Worm (Caenorhabditis elegans) whole organism, midembryonic: ENCODE measurements around the gene T20B3.1.

ENCODE experiments used
- T22C8.4 ChIP-seq: fragments of 200-800 bp; sonication (Bioruptor generic); IDR thresholded peaks from 2 replicates; pipeline ENCODE4 v1.3.6; 2022; ENCODE audit warnings: missing genetic modification characterization, missing compliant biosample characterization
- cog-1 ChIP-seq: sonication (generic microtip); optimal IDR thresholded peaks from 2 replicates; lab custom pipeline; 2016; ENCODE audit warnings: missing genetic modification characterization, missing compliant biosample characterization
- flt-1 ChIP-seq: fragments of 200-800 bp; sonication (Bioruptor generic); IDR thresholded peaks from 2 replicates; pipeline ENCODE4 v1.3.6; 2022; ENCODE audit warnings: missing genetic modification characterization, missing compliant biosample characterization
- klf-2 ChIP-seq: fragments of 200-800 bp; sonication (Bioruptor generic); conservative IDR thresholded peaks from 2 replicates; pipeline ENCODE4 v1.3.6; 2022; ENCODE audit warnings: missing genetic modification reagents, missing genetic modification characterization, missing compliant biosample characterization
- med-1 ChIP-seq: sonication (generic microtip); optimal IDR thresholded peaks from 2 replicates; lab custom pipeline; 2017; ENCODE audit warnings: missing genetic modification characterization, mild to moderate bottlenecking, missing compliant biosample characterization, antibody characterized with exemption, missing genetic modification reagents; ENCODE audit not compliant: insufficient read depth
- ref-1 ChIP-seq: fragments of 200-800 bp; sonication (Bioruptor generic); conservative IDR thresholded peaks from 2 replicates; pipeline ENCODE4 v1.3.6; 2022; ENCODE audit warnings: missing genetic modification reagents, missing genetic modification characterization, missing compliant biosample characterization
- tab-1 ChIP-seq: fragments of 200-800 bp; sonication (Bioruptor generic); IDR thresholded peaks from 2 replicates; pipeline ENCODE4 v1.3.6; 2022; ENCODE audit warnings: missing genetic modification characterization, missing compliant biosample characterization
- ztf-23 ChIP-seq: fragments of 200-800 bp; sonication (Bioruptor generic); IDR thresholded peaks from 2 replicates; pipeline ENCODE4 v1.3.6; 2022; ENCODE audit warnings: missing genetic modification reagents, missing genetic modification characterization, missing compliant biosample characterization
- ztf-29 ChIP-seq: fragments of 200-800 bp; sonication (Bioruptor generic); IDR thresholded peaks from 2 replicates; pipeline ENCODE4 v1.3.6; 2022; ENCODE audit warnings: missing genetic modification reagents, missing genetic modification characterization, missing compliant biosample characterization

The T20B3.1 gene

DNA sequence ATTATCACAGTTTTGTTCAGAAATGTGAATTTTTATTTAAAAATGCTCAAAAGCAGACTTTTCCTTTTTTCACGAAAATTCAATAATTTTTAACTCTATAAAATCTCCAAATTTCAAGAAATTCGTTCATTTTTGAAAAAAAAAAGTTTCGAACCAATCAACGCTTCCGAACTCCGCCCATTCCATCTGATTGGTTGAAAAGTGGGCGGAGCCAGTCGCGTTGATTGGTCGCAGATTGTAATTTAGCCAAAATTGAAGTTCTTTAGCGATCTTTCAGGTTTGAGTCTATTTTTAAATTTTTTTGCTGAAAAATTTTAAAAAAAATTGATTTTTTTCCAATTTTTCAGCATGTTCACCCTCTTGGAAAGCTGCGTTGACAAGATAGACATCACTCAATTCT lies 3.0 kb upstream of the T20B3.1 start:
- TF ChIP-seq cog-1 (tag; lab: Kevin White, UChicago) (no peak), T22C8.4 (GFP tag; lab: Robert Waterston, UW) (no peak), ztf-23 (GFP tag; lab: Robert Waterston, UW) (no peak)

DNA sequence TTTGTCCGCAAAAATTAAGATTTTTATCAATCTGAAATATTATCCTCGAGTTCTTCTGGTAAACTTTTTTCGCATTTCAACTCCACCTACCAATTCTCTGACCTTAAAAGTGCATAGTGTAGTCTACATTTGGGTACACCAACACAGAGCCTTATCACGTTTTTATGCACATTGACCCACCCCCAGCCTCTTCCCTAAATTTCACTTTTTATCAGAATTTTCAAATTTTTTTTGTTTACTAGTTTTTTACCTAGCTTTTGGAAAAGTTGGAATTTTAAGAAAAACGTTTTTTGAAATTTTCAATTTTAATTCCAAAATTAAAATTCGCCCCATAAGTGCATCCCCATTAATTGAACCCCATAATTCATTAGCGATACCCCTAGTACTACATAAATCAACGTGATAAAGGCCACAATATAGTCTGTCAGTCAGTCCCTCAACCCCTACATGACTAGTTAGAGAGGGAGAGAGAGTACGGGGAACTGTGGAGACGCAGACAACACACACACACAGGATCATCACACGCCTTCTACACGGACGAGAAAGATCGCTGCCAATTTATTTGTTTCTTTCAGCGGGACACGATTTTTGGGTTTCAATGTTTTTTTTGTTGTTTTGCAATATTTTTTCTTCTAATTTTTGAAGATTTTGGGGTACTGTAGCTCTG lies 687 bp upstream of the T20B3.1 start:
- TF ChIP-seq med-1, result no peak
- no peak for TF ChIP-seq cog-1 (tag; lab: Kevin White, UChicago)
- TF ChIP-seq ref-1, result no peak
- TF ChIP-seq flt-1, result no peak
- TF ChIP-seq ztf-29 (GFP tag; lab: Robert Waterston, UW), result no peak
- no peak for TF ChIP-seq ztf-23 (GFP tag; lab: Robert Waterston, UW)
- TF ChIP-seq tab-1 (GFP tag; lab: Robert Waterston, UW), result no peak
- TF ChIP-seq klf-2, result no peak
- TF ChIP-seq T22C8.4 (GFP tag; lab: Robert Waterston, UW), result no peak

DNA sequence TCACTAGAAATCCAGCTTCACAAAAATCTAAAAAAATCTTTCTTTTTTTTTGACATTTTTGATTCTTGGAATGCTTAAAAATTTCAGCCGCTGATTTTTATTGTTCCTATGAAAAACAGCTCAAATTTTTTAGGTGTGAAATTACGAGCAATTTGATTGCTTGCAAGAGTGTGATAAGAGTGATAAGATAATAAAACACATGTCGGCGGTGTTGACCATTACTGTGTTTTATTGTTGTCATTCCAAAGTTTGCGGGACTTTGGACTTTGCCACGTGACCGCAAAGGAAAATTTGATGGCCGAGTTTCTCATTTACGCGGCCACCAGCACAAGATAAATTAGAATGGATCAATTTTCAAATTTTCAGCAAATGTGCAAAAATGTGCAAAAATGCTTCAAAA lies 1.3 kb downstream of the T20B3.1 start:
- TF ChIP-seq ztf-29 (GFP tag; lab: Robert Waterston, UW), result no peak
- TF ChIP-seq flt-1, result no peak
- TF ChIP-seq T22C8.4 (GFP tag; lab: Robert Waterston, UW), result no peak

DNA sequence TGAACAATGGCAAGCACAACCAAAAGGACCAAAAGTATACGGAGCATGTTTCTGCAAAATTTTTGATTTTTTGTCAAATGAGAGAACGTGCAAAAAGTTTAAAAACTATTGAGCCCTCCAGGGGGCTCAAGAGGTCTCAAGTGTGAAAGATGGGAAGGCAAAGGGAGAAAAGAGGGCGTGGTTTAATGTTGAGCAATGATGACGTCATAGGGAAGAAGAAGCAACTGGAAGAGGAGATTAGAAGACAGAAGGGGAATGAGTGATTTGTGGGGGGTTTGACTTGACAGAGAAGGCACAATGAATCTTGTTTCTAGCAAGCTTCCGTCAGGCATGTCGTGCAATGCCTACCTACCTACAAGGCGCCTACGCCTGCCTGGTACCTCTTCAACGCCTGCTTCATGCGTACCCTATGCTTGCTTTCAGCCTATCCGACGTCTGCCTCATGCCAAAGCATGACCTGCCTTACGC lies 5.9 kb downstream of the T20B3.1 start, which contains the start of gene T20B3.14:
Gene T20B3.14 (minus strand): TSS at position 51 of the 468 bp plus-strand sequence.
- no peak for TF ChIP-seq ref-1
- TF ChIP-seq T22C8.4 (GFP tag; lab: Robert Waterston, UW), result no peak
- no peak for TF ChIP-seq tab-1 (GFP tag; lab: Robert Waterston, UW)
- no peak for TF ChIP-seq flt-1
- no peak for TF ChIP-seq klf-2
- TF ChIP-seq ztf-29 (GFP tag; lab: Robert Waterston, UW), result no peak
- TF ChIP-seq cog-1 (tag; lab: Kevin White, UChicago), result no peak
- TF ChIP-seq med-1, result no peak
- no peak for TF ChIP-seq ztf-23 (GFP tag; lab: Robert Waterston, UW)

DNA sequence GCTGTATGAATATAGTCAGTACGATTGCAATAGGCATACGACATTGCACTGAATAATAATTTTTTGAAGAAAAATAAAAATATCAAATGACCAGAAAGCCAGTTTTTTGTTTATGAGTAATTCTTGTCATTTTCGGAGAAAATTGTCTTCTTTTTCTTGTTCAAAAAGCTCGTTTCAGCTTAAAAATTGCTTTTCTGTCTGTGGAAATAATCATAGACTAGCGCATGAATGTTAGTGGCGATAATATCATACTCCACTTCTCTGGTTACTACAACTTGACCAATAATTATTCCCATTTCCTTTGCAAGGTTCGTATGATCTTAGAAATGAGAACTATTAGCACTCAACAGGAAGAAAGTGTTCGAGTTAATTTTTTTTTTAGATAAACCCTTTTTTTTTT lies 12.1 kb downstream of the T20B3.1 start, which contains the start of gene srh-216:
Gene srh-216 (minus strand): TSS at position 101 of the 400 bp plus-strand sequence.
- TF ChIP-seq ref-1, result no peak
- no peak for TF ChIP-seq T22C8.4 (GFP tag; lab: Robert Waterston, UW)
- TF ChIP-seq tab-1 (GFP tag; lab: Robert Waterston, UW), result no peak
- no peak for TF ChIP-seq med-1
- no peak for TF ChIP-seq ztf-23 (GFP tag; lab: Robert Waterston, UW)

DNA sequence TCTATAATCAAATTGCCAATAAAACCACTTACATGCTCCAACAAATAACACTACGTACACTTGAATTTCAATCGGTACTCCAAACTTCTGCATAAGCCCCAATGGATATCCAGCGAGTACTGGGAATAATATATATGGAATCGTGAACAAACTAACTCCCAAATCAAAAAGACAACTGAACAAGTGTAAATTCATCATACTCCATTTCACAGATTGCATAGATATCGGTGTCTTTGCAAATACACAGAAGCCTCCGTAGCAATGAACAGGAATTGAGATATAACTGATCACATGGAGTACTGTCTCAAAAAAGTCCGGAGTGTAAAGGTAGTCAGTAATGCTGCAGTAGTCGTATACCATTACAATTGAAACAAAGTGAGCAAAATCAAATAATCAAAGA lies 14.0 kb downstream of the T20B3.1 start, which contains the start of gene srh-214:
Gene srh-214 (minus strand): TSS at position 360 of the 400 bp plus-strand sequence.
- TF ChIP-seq klf-2, result no peak
- no peak for TF ChIP-seq ztf-29 (GFP tag; lab: Robert Waterston, UW)
- TF ChIP-seq cog-1 (tag; lab: Kevin White, UChicago), result no peak
- no peak for TF ChIP-seq ztf-23 (GFP tag; lab: Robert Waterston, UW)
- TF ChIP-seq ref-1, result no peak
- no peak for TF ChIP-seq tab-1 (GFP tag; lab: Robert Waterston, UW)
- TF ChIP-seq med-1, result no peak
- no peak for TF ChIP-seq T22C8.4 (GFP tag; lab: Robert Waterston, UW)
- no peak for TF ChIP-seq flt-1

DNA sequence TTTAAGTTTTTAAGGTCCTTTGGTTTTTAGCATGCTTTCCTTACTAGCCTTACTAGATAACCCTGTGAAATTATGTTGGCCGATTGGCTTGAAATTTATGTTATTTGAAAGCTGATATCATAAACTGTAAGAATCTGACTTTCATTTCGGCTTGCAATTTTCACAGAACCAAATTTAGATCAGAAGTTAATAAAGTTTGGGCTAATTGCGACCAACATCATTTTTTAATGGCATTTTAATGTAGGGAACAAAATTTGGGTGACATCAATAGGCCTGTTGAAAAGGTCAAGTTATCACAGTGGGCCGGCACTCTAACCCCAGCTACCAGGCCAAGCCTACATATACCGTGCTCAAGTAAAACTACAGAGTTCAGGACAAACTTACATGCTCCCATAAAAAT lies 15.9 kb downstream of the T20B3.1 start:
- no peak for TF ChIP-seq ztf-29 (GFP tag; lab: Robert Waterston, UW)
- TF ChIP-seq cog-1 (tag; lab: Kevin White, UChicago), result no peak
- no peak for TF ChIP-seq flt-1
- no peak for TF ChIP-seq med-1

DNA sequence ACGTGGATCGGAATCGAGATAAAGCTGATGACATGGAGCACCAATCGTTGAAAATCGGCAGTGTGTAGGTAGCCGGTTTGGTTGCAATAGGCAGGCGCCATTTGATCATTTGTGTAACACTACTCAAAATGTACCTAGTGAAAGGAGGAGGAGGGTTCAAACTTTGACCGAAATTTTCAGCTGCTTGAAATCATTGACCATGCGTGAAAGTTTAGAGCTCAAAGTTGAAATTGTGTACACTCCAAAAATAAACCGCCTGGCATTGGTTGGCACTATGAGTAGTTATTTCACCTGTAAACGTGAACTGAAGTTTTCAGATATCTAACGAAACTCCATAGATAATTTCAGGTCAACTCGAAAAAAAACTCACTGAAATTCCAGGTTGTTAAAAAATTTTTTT lies 16.6 kb downstream of the T20B3.1 start, which contains the start of gene srh-215:
Gene srh-215 (minus strand): TSS at position 101 of the 400 bp plus-strand sequence.
- no peak for TF ChIP-seq ref-1
- no peak for TF ChIP-seq ztf-23 (GFP tag; lab: Robert Waterston, UW)
- TF ChIP-seq flt-1, result no peak
- no peak for TF ChIP-seq cog-1 (tag; lab: Kevin White, UChicago)
- no peak for TF ChIP-seq tab-1 (GFP tag; lab: Robert Waterston, UW)
- no peak for TF ChIP-seq med-1

DNA sequence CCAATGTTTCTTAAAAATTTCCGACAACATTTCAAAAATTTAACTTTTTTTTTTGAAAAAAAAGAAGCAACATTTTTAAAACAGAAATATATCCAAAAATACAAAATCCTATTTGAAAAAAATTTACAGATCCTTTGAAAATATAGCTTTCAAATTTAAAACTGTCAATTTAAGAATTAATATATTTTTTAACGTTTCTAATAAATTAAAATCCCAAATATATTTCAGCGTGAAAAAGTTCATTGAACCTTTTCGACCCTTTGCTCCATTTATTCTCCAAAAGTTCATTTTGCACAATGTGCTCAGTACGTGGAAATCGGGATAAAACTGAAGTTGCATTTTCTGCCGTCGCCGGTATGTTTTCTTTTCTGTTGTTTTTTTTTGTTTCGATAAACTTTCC lies 17.5 kb downstream of the T20B3.1 start, which contains the start of gene phy-3:
Gene phy-3 (plus strand): TSS at position 301 of the 400 bp plus-strand sequence.
- TF ChIP-seq tab-1 (GFP tag; lab: Robert Waterston, UW), result no peak
- no peak for TF ChIP-seq ztf-29 (GFP tag; lab: Robert Waterston, UW)
- no peak for TF ChIP-seq flt-1
- TF ChIP-seq ref-1, result no peak

DNA sequence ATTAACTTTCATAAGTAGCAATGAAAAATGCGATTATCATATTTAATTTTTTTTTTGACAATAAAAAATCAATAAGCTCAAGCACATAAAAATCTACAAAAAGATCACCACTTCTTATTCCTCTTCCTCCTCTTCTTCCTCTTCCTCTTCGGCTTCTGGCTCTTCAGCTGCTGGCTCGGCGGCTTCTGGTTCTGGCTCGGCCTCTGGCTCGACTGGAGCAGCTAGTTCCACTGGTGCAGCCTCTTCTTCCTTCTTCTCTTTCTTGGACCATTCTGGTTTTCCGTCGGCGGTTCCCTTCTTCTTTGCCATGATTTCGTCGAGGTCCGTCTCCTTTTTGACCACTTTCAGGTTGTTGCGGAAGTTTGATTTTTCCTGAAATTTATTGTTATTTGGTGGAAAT lies 18.3 kb downstream of the T20B3.1 start:
- no peak for TF ChIP-seq ztf-23 (GFP tag; lab: Robert Waterston, UW)
- TF ChIP-seq tab-1 (GFP tag; lab: Robert Waterston, UW), result no peak
- TF ChIP-seq cog-1 (tag; lab: Kevin White, UChicago), result no peak
- no peak for TF ChIP-seq ref-1
- TF ChIP-seq klf-2, result no peak
- TF ChIP-seq T22C8.4 (GFP tag; lab: Robert Waterston, UW), result no peak
- no peak for TF ChIP-seq med-1
- TF ChIP-seq ztf-29 (GFP tag; lab: Robert Waterston, UW), result no peak
- TF ChIP-seq flt-1, result no peak

DNA sequence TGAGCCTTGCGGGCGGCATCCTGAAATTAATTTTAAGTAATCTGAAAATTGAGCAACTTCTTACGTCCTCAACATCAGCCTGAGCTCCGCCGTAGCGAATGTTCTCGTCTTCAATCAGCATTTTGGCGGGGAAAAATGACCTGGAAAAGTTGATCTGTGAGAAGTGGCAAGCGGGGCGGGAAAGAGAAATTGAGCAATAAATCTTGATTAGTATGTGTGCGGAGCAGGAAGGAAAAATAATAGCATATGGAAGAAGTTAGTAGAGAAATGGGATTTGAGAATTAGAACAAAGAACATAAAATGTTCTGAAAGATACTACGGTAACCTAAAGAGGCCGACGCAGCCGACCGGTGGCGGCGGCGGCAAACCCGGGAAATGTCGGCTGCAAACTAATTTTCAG lies 19.6 kb downstream of the T20B3.1 start, which contains the start of gene tni-3:
Gene tni-3 (minus strand): TSS at position 140 of the 400 bp plus-strand sequence.
- TF ChIP-seq tab-1 (GFP tag; lab: Robert Waterston, UW), result no peak
- TF ChIP-seq flt-1, result no peak
- TF ChIP-seq ztf-23 (GFP tag; lab: Robert Waterston, UW), result no peak
